Worm (Caenorhabditis elegans) whole organism, L2 larva: Measurements from ENCODE around the gene F54D5.3.

Experiments
- C34F6.9 ChIP-seq: fragments of 150-350 bp; optimal IDR thresholded peaks from 2 replicates; lab custom pipeline; 2014; ENCODE audit warnings: missing biosample characterization, missing genetic modification characterization
- F13H6.1 ChIP-seq: sonication (generic microtip); optimal IDR thresholded peaks from 2 replicates; lab custom pipeline; 2016; ENCODE audit warnings: missing genetic modification characterization, missing compliant biosample characterization
- R02D3.7 ChIP-seq: fragments of 150-350 bp; optimal IDR thresholded peaks from 2 replicates; lab custom pipeline; 2014; ENCODE audit warnings: missing biosample characterization, missing genetic modification characterization
- ZK546.5 ChIP-seq: sonication (generic microtip); optimal IDR thresholded peaks from 2 replicates; lab custom pipeline; 2017; ENCODE audit warnings: missing biosample characterization, missing genetic modification characterization
- ama-1 ChIP-seq: fragments of 150-350 bp; optimal IDR thresholded peaks from 2 replicates; lab custom pipeline; 2018; ENCODE audit warnings: inconsistent platforms
- blmp-1 ChIP-seq: sonication (generic microtip); optimal IDR thresholded peaks from 2 replicates; lab custom pipeline; 2017; ENCODE audit warnings: missing genetic modification characterization, mild to moderate bottlenecking, missing compliant biosample characterization, antibody characterized with exemption, moderate library complexity; ENCODE audit not compliant: insufficient read depth
- ceh-16 ChIP-seq: fragments of 150-350 bp; optimal IDR thresholded peaks from 2 replicates; lab custom pipeline; 2014; ENCODE audit warnings: missing biosample characterization, missing genetic modification characterization
- dmd-4 ChIP-seq: sonication (generic microtip); optimal IDR thresholded peaks from 2 replicates; lab custom pipeline; 2017; ENCODE audit warnings: missing biosample characterization, missing genetic modification characterization
- elt-1 ChIP-seq: fragments of 150-350 bp; optimal IDR thresholded peaks from 2 replicates; lab custom pipeline; 2014; ENCODE audit warnings: missing biosample characterization, missing genetic modification characterization
- elt-3 ChIP-seq: sonication (generic microtip); optimal IDR thresholded peaks from 2 replicates; lab custom pipeline; 2017; ENCODE audit warnings: missing biosample characterization, missing genetic modification characterization
- fos-1 ChIP-seq: fragments of 150-350 bp; optimal IDR thresholded peaks from 2 replicates; lab custom pipeline; 2014; ENCODE audit warnings: missing biosample characterization, missing genetic modification characterization
- lin-13 ChIP-seq: fragments of 150-350 bp; optimal IDR thresholded peaks from 2 replicates; lab custom pipeline; 2014; ENCODE audit warnings: missing biosample characterization, missing genetic modification reagents, missing genetic modification characterization
- lsy-2 ChIP-seq, 2 experiments: fragments of 150-350 bp in 1 of 2; sonication (generic microtip) in 1 of 2; optimal IDR thresholded peaks; 2 replicates each; lab custom pipeline; 2014 to 2017; ENCODE audit warnings: missing biosample characterization in 2 of 2, missing genetic modification characterization in 2 of 2
- nhr-12 ChIP-seq: fragments of 150-350 bp; optimal IDR thresholded peaks from 2 replicates; lab custom pipeline; 2014; ENCODE audit warnings: missing biosample characterization, missing genetic modification characterization
- nhr-21 ChIP-seq: fragments of 150-350 bp; optimal IDR thresholded peaks from 2 replicates; lab custom pipeline; 2014; ENCODE audit warnings: missing biosample characterization, missing genetic modification characterization
- nhr-23 ChIP-seq: fragments of 150-350 bp; optimal IDR thresholded peaks from 2 replicates; lab custom pipeline; 2014; ENCODE audit warnings: missing biosample characterization, missing genetic modification reagents, missing genetic modification characterization
- nhr-237 ChIP-seq: fragments of 150-350 bp; optimal IDR thresholded peaks from 2 replicates; lab custom pipeline; 2014; ENCODE audit warnings: missing biosample characterization, missing genetic modification characterization
- nhr-25 ChIP-seq: fragments of 150-350 bp; sonication (generic microtip); optimal IDR thresholded peaks from 3 replicates; lab custom pipeline; 2014; ENCODE audit warnings: missing biosample characterization, missing genetic modification characterization
- nhr-77 ChIP-seq: fragments of 150-350 bp; optimal IDR thresholded peaks from 2 replicates; lab custom pipeline; 2014; ENCODE audit warnings: missing biosample characterization, missing genetic modification characterization
- skn-1 ChIP-seq: sonication (generic microtip); optimal IDR thresholded peaks from 2 replicates; lab custom pipeline; 2017; ENCODE audit warnings: missing biosample characterization, missing genetic modification characterization
- sma-3 ChIP-seq: sonication (generic microtip); optimal IDR thresholded peaks from 2 replicates; lab custom pipeline; 2016; ENCODE audit warnings: missing genetic modification reagents, missing genetic modification characterization, missing compliant biosample characterization
- sma-9 ChIP-seq, 2 experiments: fragments of 150-350 bp in 1 of 2; sonication (generic microtip) in 1 of 2; optimal IDR thresholded peaks; 2 replicates each; lab custom pipeline; 2014 to 2016; ENCODE audit warnings: missing genetic modification characterization in 2 of 2, mild to moderate bottlenecking in 1 of 2, missing biosample characterization in 1 of 2, missing compliant biosample characterization in 1 of 2, missing genetic modification reagents in 1 of 2, moderate library complexity in 1 of 2
- snpc-4 ChIP-seq: fragments of 150-350 bp; optimal IDR thresholded peaks from 2 replicates; lab custom pipeline; 2014; ENCODE audit warnings: missing biosample characterization, missing genetic modification characterization
- unc-39 ChIP-seq: fragments of 150-350 bp; optimal IDR thresholded peaks from 2 replicates; lab custom pipeline; 2014; ENCODE audit warnings: missing biosample characterization, missing genetic modification characterization
- zag-1 ChIP-seq: fragments of 150-350 bp; optimal IDR thresholded peaks from 2 replicates; lab custom pipeline; 2014; ENCODE audit warnings: missing biosample characterization, missing genetic modification characterization
- ztf-1 ChIP-seq: fragments of 200-800 bp; sonication (Bioruptor generic); conservative IDR thresholded peaks from 2 replicates; pipeline ENCODE4 v1.3.6; 2022; ENCODE audit warnings: missing genetic modification characterization, missing compliant biosample characterization
- ztf-11 ChIP-seq: sonication (generic microtip); optimal IDR thresholded peaks from 2 replicates; lab custom pipeline; 2017; ENCODE audit warnings: missing biosample characterization, missing genetic modification characterization

The F54D5.3 gene

ce11 chrII:11620630-11621246, 49.1 kb downstream of the F54D5.3 start:
- TF ChIP-seq nhr-21 (tag; lab: Kevin White, UChicago) (no peak), F13H6.1 (peak; percentile 35), elt-3 (no peak), nhr-25 (tag; lab: Kevin White, UChicago) (peak; percentile 44), snpc-4 (tag; lab: Kevin White, UChicago) (no peak), R02D3.7 (tag; lab: Kevin White, UChicago) (no peak), skn-1 (no peak), nhr-77 (tag; lab: Kevin White, UChicago) (no peak), blmp-1 (tag; lab: Kevin White, UChicago) (peak; percentile 47), nhr-23 (tag; lab: Kevin White, UChicago) (no peak)

ce11 chrII:11621576-11621975, 50.0 kb downstream of the F54D5.3 start:
- TF ChIP-seq C34F6.9 (tag; lab: Kevin White, UChicago) (peak; percentile 49), nhr-12 (no peak), ZK546.5 (no peak), fos-1 (peak; percentile 12), zag-1 (tag; lab: Kevin White, UChicago) (peak; percentile 56), lin-13 (GFP tag; lab: Kevin White, UChicago) (no peak), ceh-16 (tag; lab: Kevin White, UChicago) (no peak), lsy-2 (tag; optimal IDR thresholded peaks at IDR 0.05; lab: Kevin White, UChicago) (peak in 1 of 2 experiments; percentile 29), sma-3 (no peak), nhr-237 (no peak), nhr-25 (tag; lab: Kevin White, UChicago) (no peak), ama-1 (lab: Kevin White, UChicago) (no peak), snpc-4 (tag; lab: Kevin White, UChicago) (no peak)
- TF ChIP-seq, all 48 proteins: peak for 4

- TF ChIP-seq elt-1 (tag; lab: Kevin White, UChicago) (no peak), nhr-25 (tag; lab: Kevin White, UChicago) (no peak), ZK546.5 (no peak), unc-39 (tag; lab: Kevin White, UChicago) (no peak), ztf-1 (GFP tag; lab: Robert Waterston, UW) (no peak), ztf-11 (no peak), dmd-4 (tag; lab: Kevin White, UChicago) (no peak), sma-9 (GFP tag; optimal IDR thresholded peaks at IDR 0.05; lab: Kevin White, UChicago) (no peak), sma-9 (tag; optimal IDR thresholded peaks at IDR 0.05; lab: Kevin White, UChicago) (no peak)
Observed at ce11 chrII:11622605-11623004, 51.0 kb downstream of the F54D5.3 start.
